Fruit fly (Drosophila melanogaster): ENCODE data around the gene CG4230.

DNA sequence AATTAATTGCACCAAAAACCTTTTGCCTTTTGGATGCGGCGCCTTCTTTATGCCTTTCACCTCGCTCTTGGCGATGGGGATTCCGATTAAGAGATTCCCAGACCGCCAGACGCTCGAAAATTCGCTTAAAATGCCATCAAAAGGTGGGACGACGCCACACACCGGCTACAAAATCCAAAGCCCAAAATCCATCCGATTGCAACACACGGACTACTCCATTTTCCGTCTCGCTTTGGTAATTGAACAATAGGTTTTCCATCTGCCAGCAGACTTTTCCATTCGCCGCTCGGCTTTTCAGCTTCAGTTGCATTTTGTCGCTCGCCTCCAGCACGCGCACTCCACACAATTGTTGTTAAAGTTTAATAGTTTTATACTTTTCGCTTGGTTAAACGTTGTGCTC is 35.5 kb upstream of the CG4230 start, which contains the start of gene qtc:
- TF ChIP-seq Crg-1 (GFP tag; optimal IDR thresholded peaks at IDR 0.05) (no peak), Clk (GFP tag; optimal IDR thresholded peaks at IDR 0.05) (no peak), bab1 (GFP tag; optimal IDR thresholded peaks at IDR 0.05) (no peak), cnc (optimal IDR thresholded peaks at IDR 0.05) (no peak), Mnt (GFP tag; optimal IDR thresholded peaks at IDR 0.05) (no peak), CG7045 (GFP tag; optimal IDR thresholded peaks at IDR 0.05) (no peak), kay (GFP tag; ENCODE audit: borderline replicate concordance) (no peak)

Measured in whole organism, adult.